Worm (Caenorhabditis elegans) whole organism, late embryonic: Measurements from ENCODE around the gene C16C8.12.

Experiments used
- C38D4.7 ChIP-seq: fragments of 200-800 bp; sonication (Bioruptor generic); optimal IDR thresholded peaks from 2 replicates; lab custom pipeline; 2018; ENCODE audit warnings: mild to moderate bottlenecking, missing genetic modification characterization, moderate library complexity, missing compliant biosample characterization
- ahr-1 ChIP-seq: sonication (generic microtip); optimal IDR thresholded peaks from 2 replicates; lab custom pipeline; 2016; ENCODE audit warnings: missing genetic modification characterization, missing compliant biosample characterization
- ceh-14 ChIP-seq: sonication (generic microtip); optimal IDR thresholded peaks from 2 replicates; lab custom pipeline; 2016; ENCODE audit warnings: missing genotype, missing genetic modification characterization, missing compliant biosample characterization
- ceh-18 ChIP-seq: sonication (generic microtip); optimal IDR thresholded peaks from 2 replicates; lab custom pipeline; 2016; ENCODE audit warnings: missing genetic modification characterization, missing compliant biosample characterization
- ceh-19 ChIP-seq: fragments of 200-800 bp; sonication (Bioruptor generic); optimal IDR thresholded peaks from 2 replicates; lab custom pipeline; 2018; ENCODE audit warnings: mild to moderate bottlenecking, missing genetic modification characterization, missing compliant biosample characterization
- ceh-2 ChIP-seq: sonication (generic microtip); optimal IDR thresholded peaks from 2 replicates; lab custom pipeline; 2016; ENCODE audit warnings: missing genotype, missing genetic modification characterization, missing compliant biosample characterization
- ceh-24 ChIP-seq: sonication (generic microtip); optimal IDR thresholded peaks from 2 replicates; lab custom pipeline; 2016; ENCODE audit warnings: mild to moderate bottlenecking, missing genetic modification characterization, missing compliant biosample characterization
- ceh-30 ChIP-seq: fragments of 150-350 bp; optimal IDR thresholded peaks from 2 replicates; lab custom pipeline; 2014; ENCODE audit warnings: missing biosample characterization, missing genetic modification characterization
- ceh-31 ChIP-seq: sonication (generic microtip); optimal IDR thresholded peaks from 2 replicates; lab custom pipeline; 2016; ENCODE audit warnings: missing genetic modification characterization, missing compliant biosample characterization
- ceh-45 ChIP-seq: fragments of 200-800 bp; sonication (Bioruptor generic); IDR thresholded peaks from 2 replicates; pipeline ENCODE4 v1.3.6; 2022; ENCODE audit warnings: missing genetic modification reagents, missing genetic modification characterization, missing compliant biosample characterization
- ceh-48 ChIP-seq: sonication (generic microtip); optimal IDR thresholded peaks from 2 replicates; lab custom pipeline; 2016; ENCODE audit warnings: missing genetic modification characterization, inconsistent platforms, missing compliant biosample characterization
- ceh-6 ChIP-seq: fragments of 200-800 bp; sonication (Bioruptor generic); optimal IDR thresholded peaks from 2 replicates; lab custom pipeline; 2018; ENCODE audit warnings: mild to moderate bottlenecking, missing genetic modification characterization, missing compliant biosample characterization
- ceh-9 ChIP-seq: sonication (generic microtip); optimal IDR thresholded peaks from 2 replicates; lab custom pipeline; 2016; ENCODE audit warnings: mild to moderate bottlenecking, missing genetic modification characterization, inconsistent platforms, missing compliant biosample characterization
- che-1 ChIP-seq: sonication (generic microtip); optimal IDR thresholded peaks from 2 replicates; lab custom pipeline; 2016; ENCODE audit warnings: mild to moderate bottlenecking, missing genetic modification characterization, missing compliant biosample characterization
- dmd-4 ChIP-seq: sonication (generic microtip); optimal IDR thresholded peaks from 2 replicates; lab custom pipeline; 2016; ENCODE audit warnings: borderline replicate concordance, missing genetic modification characterization, missing compliant biosample characterization
- dve-1 ChIP-seq: sonication (generic microtip); optimal IDR thresholded peaks from 2 replicates; lab custom pipeline; 2017; ENCODE audit warnings: antibody characterized with exemption, mild to moderate bottlenecking, missing genetic modification characterization, missing compliant biosample characterization
- elt-4 ChIP-seq: sonication (generic microtip); optimal IDR thresholded peaks from 2 replicates; lab custom pipeline; 2016; ENCODE audit warnings: missing genetic modification characterization, missing compliant biosample characterization
- eyg-1 ChIP-seq: sonication (generic microtip); optimal IDR thresholded peaks from 2 replicates; lab custom pipeline; 2016; ENCODE audit warnings: missing genotype, missing genetic modification characterization, missing compliant biosample characterization
- fkh-10 ChIP-seq: fragments of 150-350 bp; optimal IDR thresholded peaks from 2 replicates; lab custom pipeline; 2014; ENCODE audit warnings: missing biosample characterization, missing genetic modification reagents, missing genetic modification characterization
- fkh-6 ChIP-seq: sonication (generic microtip); optimal IDR thresholded peaks from 2 replicates; lab custom pipeline; 2016; ENCODE audit warnings: missing genetic modification characterization, missing compliant biosample characterization
- hlh-13 ChIP-seq: fragments of 200-800 bp; sonication (Bioruptor generic); optimal IDR thresholded peaks from 2 replicates; lab custom pipeline; 2018; ENCODE audit warnings: mild to moderate bottlenecking, missing genetic modification characterization, missing compliant biosample characterization
- hlh-8 ChIP-seq: sonication (generic microtip); optimal IDR thresholded peaks from 2 replicates; lab custom pipeline; 2016; ENCODE audit warnings: missing genotype, missing genetic modification characterization, missing compliant biosample characterization
- lim-6 ChIP-seq: sonication (generic microtip); optimal IDR thresholded peaks from 2 replicates; lab custom pipeline; 2016; ENCODE audit warnings: missing genetic modification characterization, missing compliant biosample characterization
- madf-2 ChIP-seq: sonication (generic microtip); optimal IDR thresholded peaks from 2 replicates; lab custom pipeline; 2017; ENCODE audit warnings: missing genetic modification characterization, missing compliant biosample characterization
- nhr-11 ChIP-seq: fragments of 150-350 bp; optimal IDR thresholded peaks from 2 replicates; lab custom pipeline; 2014; ENCODE audit warnings: missing biosample characterization, missing genetic modification characterization
- nhr-232 ChIP-seq: sonication (generic microtip); optimal IDR thresholded peaks from 2 replicates; lab custom pipeline; 2016; ENCODE audit warnings: missing genetic modification characterization, missing compliant biosample characterization
- npax-4 ChIP-seq: sonication (generic microtip); optimal IDR thresholded peaks from 2 replicates; lab custom pipeline; 2016; ENCODE audit warnings: missing genetic modification characterization, missing compliant biosample characterization
- pag-3 ChIP-seq: sonication (generic microtip); optimal IDR thresholded peaks from 2 replicates; lab custom pipeline; 2016; ENCODE audit warnings: missing compliant biosample characterization, missing genetic modification characterization, borderline replicate concordance
- ref-2 ChIP-seq: sonication (generic microtip); optimal IDR thresholded peaks from 2 replicates; lab custom pipeline; 2016; ENCODE audit warnings: missing genetic modification characterization, missing compliant biosample characterization
- rnt-1 ChIP-seq: sonication (generic microtip); optimal IDR thresholded peaks from 2 replicates; lab custom pipeline; 2016; ENCODE audit warnings: missing genetic modification characterization, missing compliant biosample characterization
- sox-2 ChIP-seq: fragments of 200-800 bp; sonication (Bioruptor generic); IDR thresholded peaks from 2 replicates; pipeline ENCODE4 v1.3.6; 2022; ENCODE audit warnings: missing genetic modification reagents, missing genetic modification characterization, missing compliant biosample characterization
- tbx-2 ChIP-seq: sonication (generic microtip); optimal IDR thresholded peaks from 2 replicates; lab custom pipeline; 2016; ENCODE audit warnings: missing genetic modification characterization, missing compliant biosample characterization
- unc-3 ChIP-seq, 2 experiments: fragments of 200-800 bp in 1 of 2; sonication (Bioruptor generic) in 1 of 2; sonication (generic microtip) in 1 of 2; conservative IDR thresholded peaks in 1 of 2; optimal IDR thresholded peaks in 1 of 2; 2 replicates each; pipeline versions ENCODE4 v1.3.6 to Lab custom; 2016 to 2022; ENCODE audit warnings: missing compliant biosample characterization in 2 of 2, missing genetic modification characterization in 2 of 2, missing genetic modification reagents in 1 of 2
- unc-55 ChIP-seq: sonication (generic microtip); optimal IDR thresholded peaks from 2 replicates; lab custom pipeline; 2017; ENCODE audit warnings: missing biosample characterization, missing genetic modification reagents, missing genetic modification characterization
- zip-5 ChIP-seq: sonication (generic microtip); optimal IDR thresholded peaks from 2 replicates; lab custom pipeline; 2016; ENCODE audit warnings: missing genetic modification characterization, missing compliant biosample characterization

Gene C16C8.12

ce11 chrII:3444280-3444679 lies 8.2 kb upstream of the C16C8.12 start, which contains the start of gene C16C8.4:
Gene C16C8.4, minus strand, starts transcription at chrII:3444380.
- TF ChIP-seq ceh-18 (tag; lab: Kevin White, UChicago) (no peak), nhr-11 (tag; lab: Kevin White, UChicago) (no peak), npax-4 (no peak), hlh-8 (tag; lab: Kevin White, UChicago) (no peak), rnt-1 (tag; lab: Kevin White, UChicago) (no peak), ceh-48 (tag; lab: Kevin White, UChicago) (no peak), dmd-4 (tag; lab: Kevin White, UChicago) (no peak), ceh-6 (GFP tag; lab: Kevin White, UChicago) (no peak), hlh-13 (GFP tag; lab: Kevin White, UChicago) (no peak), ceh-31 (tag; lab: Kevin White, UChicago) (no peak), eyg-1 (no peak), ceh-45 (no peak)

ce11 chrII:3445285-3445806 lies 7.2 kb upstream of the C16C8.12 start, which contains the start of the genes C16C8.5 and C16C8.16:
Gene C16C8.5, minus strand, starts transcription at chrII:3445385.
Gene C16C8.16, plus strand, starts transcription at chrII:3445756.
- no peak for TF ChIP-seq sox-2 (GFP tag; lab: Robert Waterston, UW)
- no peak for TF ChIP-seq ceh-14 (tag; lab: Kevin White, UChicago)
- TF ChIP-seq C38D4.7 = no peak
- TF ChIP-seq che-1 (tag; lab: Kevin White, UChicago) = no peak
- no peak for TF ChIP-seq dmd-4 (tag; lab: Kevin White, UChicago)
- TF ChIP-seq ceh-19 = no peak
- no peak for TF ChIP-seq ahr-1 (tag; lab: Kevin White, UChicago)
- no peak for TF ChIP-seq elt-4
- no peak for TF ChIP-seq zip-5 (tag; lab: Kevin White, UChicago)
- TF ChIP-seq ceh-24 (tag; lab: Kevin White, UChicago) = no peak

ce11 chrII:3446647-3447046 lies 5.9 kb upstream of the C16C8.12 start, which contains the start of the genes C16C8.20 and gldi-6:
Gene C16C8.20, plus strand, starts transcription at chrII:3446947.
Gene gldi-6, plus strand, starts transcription at chrII:3446947.
- TF ChIP-seq ceh-2 = no peak
- no peak for TF ChIP-seq nhr-232
- TF ChIP-seq madf-2 (tag; lab: Kevin White, UChicago) = no peak
- no peak for TF ChIP-seq unc-3 (GFP tag; conservative IDR thresholded peaks at IDR 0.05; lab: Robert Waterston, UW)
- no peak for TF ChIP-seq unc-3 (tag; optimal IDR thresholded peaks at IDR 0.05; lab: Kevin White, UChicago)
- no peak for TF ChIP-seq lim-6 (tag; lab: Kevin White, UChicago)
- no peak for TF ChIP-seq ceh-31 (tag; lab: Kevin White, UChicago)
- no peak for TF ChIP-seq fkh-10 (GFP tag; lab: Kevin White, UChicago)
- no peak for TF ChIP-seq tbx-2 (tag; lab: Kevin White, UChicago)
- no peak for TF ChIP-seq nhr-11 (tag; lab: Kevin White, UChicago)
- no peak for TF ChIP-seq ceh-30 (tag; lab: Kevin White, UChicago)
- no peak for TF ChIP-seq fkh-6
- no peak for TF ChIP-seq sox-2 (GFP tag; lab: Robert Waterston, UW)
- TF ChIP-seq dve-1 = no peak
- no peak for TF ChIP-seq ref-2
- no peak for TF ChIP-seq rnt-1 (tag; lab: Kevin White, UChicago)
- TF ChIP-seq unc-55 (GFP tag; lab: Kevin White, UChicago) = no peak

DNA sequence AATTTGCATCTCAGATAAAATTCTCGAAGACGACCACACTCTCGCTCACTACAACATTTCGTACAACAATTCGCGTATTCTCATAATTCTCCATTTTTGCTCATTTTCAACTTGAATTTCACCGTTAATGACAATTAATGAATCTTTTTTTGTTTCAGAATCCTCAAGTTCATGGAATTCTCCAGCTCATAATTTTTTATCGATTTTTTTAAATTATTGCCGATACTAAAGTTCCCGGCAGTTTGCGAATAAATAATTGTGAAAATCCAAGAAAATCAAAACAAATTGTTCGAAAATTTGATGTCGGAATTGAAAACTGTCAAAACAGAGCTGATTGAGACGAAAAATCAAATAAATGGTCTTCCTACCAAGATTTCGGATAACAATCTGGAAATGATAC lies 4.6 kb upstream of the C16C8.12 start, which contains the start of gene C16C8.21:
C16C8.21 (plus strand) TSS at position 301 of the 400 bp plus-strand sequence.
- TF ChIP-seq nhr-232 = no peak
- no peak for TF ChIP-seq pag-3 (tag; lab: Kevin White, UChicago)
- no peak for TF ChIP-seq fkh-6
- no peak for TF ChIP-seq npax-4
- no peak for TF ChIP-seq ceh-9 (tag; lab: Kevin White, UChicago)
- TF ChIP-seq ahr-1 (tag; lab: Kevin White, UChicago) = no peak
